Fruit fly (Drosophila melanogaster): ENCODE results near the gene CG12659.
A peak's percentile ranks its signal among the peaks of the same experiment; 100 is the strongest.

The CG12659 gene

DNA sequence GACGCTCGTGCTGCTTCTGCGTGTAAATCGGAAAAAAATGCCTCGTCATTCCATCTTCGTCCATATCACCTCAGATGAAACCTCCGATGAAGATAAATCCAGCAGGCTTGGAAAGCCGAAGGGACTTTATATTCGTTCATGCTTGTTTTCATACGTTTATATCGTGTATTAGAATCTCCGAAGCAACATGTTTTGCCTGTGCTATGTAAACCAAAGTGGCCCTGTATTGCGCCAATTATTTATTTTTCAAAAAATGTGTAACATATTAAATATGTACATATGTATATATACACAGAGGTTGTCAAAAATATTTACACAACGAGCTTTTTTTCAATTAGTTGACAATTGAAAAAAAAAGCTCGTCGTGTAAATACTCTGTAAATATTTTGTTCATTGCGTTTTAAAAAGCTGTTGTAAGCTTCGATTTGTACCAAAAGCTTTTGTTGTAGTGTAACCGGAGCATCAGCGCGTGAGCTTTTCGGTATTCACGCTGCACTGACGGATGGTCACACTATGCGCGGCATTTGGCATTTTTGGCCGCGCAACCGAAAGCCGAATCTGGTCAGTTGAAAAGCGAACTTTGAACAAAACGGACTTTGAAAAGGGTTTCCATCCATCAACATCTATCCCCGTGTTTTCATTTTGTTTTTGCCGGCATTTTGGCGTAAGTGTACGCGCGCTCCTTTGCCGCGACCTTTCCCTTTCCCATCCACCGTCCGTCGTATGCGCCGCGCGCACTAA, 17.6 kb downstream of the CG12659 start, which contains the start of gene CG12065 (continued):
- TF ChIP-seq CG1621 (tag; optimal IDR thresholded peaks at IDR 0.05) (no peak), fd59A (GFP tag; optimal IDR thresholded peaks at IDR 0.05) (no peak), CG34406 (GFP tag; optimal IDR thresholded peaks at IDR 0.05) (no peak), CG3032 (tag; optimal IDR thresholded peaks at IDR 0.05) (no peak), Ets21C (GFP tag; optimal IDR thresholded peaks at IDR 0.05) (no peak), Ets96B (tag; optimal IDR thresholded peaks at IDR 0.05) (no peak), CG6792 (GFP tag; optimal IDR thresholded peaks at IDR 0.05) (peak; percentile 16), CG9139 (GFP tag; optimal IDR thresholded peaks at IDR 0.05) (no peak), vri (GFP tag; optimal IDR thresholded peaks at IDR 0.05) (no peak), ss (GFP tag; optimal IDR thresholded peaks at IDR 0.05) (no peak), OdsH (GFP tag; optimal IDR thresholded peaks at IDR 0.05) (peak; percentile 30), CG15336 (GFP tag; IDR thresholded peaks at IDR 0.05) (peak; percentile 10; the same call in 1 of the 2 replicates), cyc (GFP tag; optimal IDR thresholded peaks at IDR 0.05) (no peak), Gug (GFP tag; IDR thresholded peaks at IDR 0.05) (peak; percentile 27; the same call in 1 of the 2 replicates), CG8632 (GFP tag; optimal IDR thresholded peaks at IDR 0.05) (peak; percentile 21), CG8319 (GFP tag; optimal IDR thresholded peaks at IDR 0.05) (no peak), Lpt (GFP tag; optimal IDR thresholded peaks at IDR 0.05) (no peak), CG6163 (GFP tag; IDR thresholded peaks at IDR 0.05) (peak; percentile 23; the same call in 2 of the 3 replicates), Met (GFP tag; optimal IDR thresholded peaks at IDR 0.05) (peak; percentile 42), svp (GFP tag) (peak; percentile 74), CG3919 (GFP tag; optimal IDR thresholded peaks at IDR 0.05) (no peak), CG10631 (GFP tag; optimal IDR thresholded peaks at IDR 0.05) (no peak), Eip93F (GFP tag; optimal IDR thresholded peaks at IDR 0.05) (no peak), acj6 (GFP tag; optimal IDR thresholded peaks at IDR 0.05) (peak; percentile 44), CG31627 (GFP tag; optimal IDR thresholded peaks at IDR 0.05) (peak; percentile 15), lz (GFP tag; optimal IDR thresholded peaks at IDR 0.05) (no peak), CG6808 (GFP tag; optimal IDR thresholded peaks at IDR 0.05) (no peak), Hr4 (GFP tag; optimal IDR thresholded peaks at IDR 0.05) (peak; percentile 11), CG8119 (GFP tag; IDR thresholded peaks at IDR 0.05) (peak; percentile 26; the same call in 1 of the 3 replicates)

DNA sequence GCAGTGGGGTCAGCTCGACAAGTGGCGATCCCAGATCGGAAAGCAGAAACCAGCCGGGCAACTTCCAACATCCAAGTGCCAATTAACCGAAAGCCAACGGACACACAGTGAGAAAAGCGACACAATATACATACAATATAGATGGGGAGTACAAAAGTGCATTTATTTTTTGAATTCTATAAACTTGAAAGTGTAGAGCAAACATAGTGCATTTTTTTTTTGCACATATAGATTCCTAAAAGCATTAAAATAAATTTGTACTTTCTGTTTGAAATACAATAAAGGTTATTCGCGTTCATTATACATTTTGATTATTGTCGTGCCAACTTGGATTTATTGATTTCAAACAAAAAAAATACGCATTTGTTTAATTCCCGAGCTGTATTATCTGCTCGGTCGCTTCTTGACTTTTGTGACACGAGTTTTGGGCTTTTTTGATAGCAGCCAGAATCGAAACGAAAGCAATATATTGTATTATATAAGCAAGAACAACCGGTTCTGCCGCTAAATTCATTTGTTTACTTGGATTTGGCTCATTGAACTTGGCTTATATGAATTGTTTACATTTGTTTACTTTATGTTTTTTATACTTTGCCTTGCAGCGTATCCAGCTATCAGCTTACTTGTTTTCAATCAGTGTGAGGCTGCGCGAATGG, 18.5 kb downstream of the CG12659 start, which contains the start of gene spirit:
Gene spirit, minus strand, starts transcription at position 655 of the 656 bp plus-strand sequence.
- TF ChIP-seq dac (GFP tag; optimal IDR thresholded peaks at IDR 0.05) = no peak
- 0 out of 3 replicates have a peak, but pooled peaks have one; percentile 31 for TF ChIP-seq CG6163 (GFP tag; IDR thresholded peaks at IDR 0.05)
- TF ChIP-seq vri (GFP tag; optimal IDR thresholded peaks at IDR 0.05) = peak; percentile 63
- TF ChIP-seq lz (GFP tag; optimal IDR thresholded peaks at IDR 0.05) = peak; percentile 36
- TF ChIP-seq Ets96B (tag; optimal IDR thresholded peaks at IDR 0.05) = no peak
- TF ChIP-seq CG16779 (tag; optimal IDR thresholded peaks at IDR 0.05) = no peak
- TF ChIP-seq Hr39 (GFP tag; optimal IDR thresholded peaks at IDR 0.05) = peak; percentile 47
- TF ChIP-seq topi (GFP tag; optimal IDR thresholded peaks at IDR 0.05) = peak; percentile 59
- TF ChIP-seq CG32006 (GFP tag; optimal IDR thresholded peaks at IDR 0.05) = no peak
- TF ChIP-seq cyc (GFP tag; optimal IDR thresholded peaks at IDR 0.05) = peak; percentile 9
- TF ChIP-seq fd59A (GFP tag; optimal IDR thresholded peaks at IDR 0.05) = no peak
- TF ChIP-seq pdm3 (GFP tag; optimal IDR thresholded peaks at IDR 0.05) = no peak
- peak; percentile 34 for TF ChIP-seq OdsH (GFP tag; optimal IDR thresholded peaks at IDR 0.05)
- no peak for TF ChIP-seq Sox14 (GFP tag; optimal IDR thresholded peaks at IDR 0.05)
- no peak for TF ChIP-seq net (GFP tag; optimal IDR thresholded peaks at IDR 0.05)
- TF ChIP-seq Gug (GFP tag; IDR thresholded peaks at IDR 0.05) = no peak
- no peak for TF ChIP-seq salr (GFP tag; optimal IDR thresholded peaks at IDR 0.05)
- TF ChIP-seq Sox15 (GFP tag; optimal IDR thresholded peaks at IDR 0.05) = no peak
- no peak for TF ChIP-seq achi (GFP tag; optimal IDR thresholded peaks at IDR 0.05)
- peak; percentile 49 for TF ChIP-seq Met (GFP tag; optimal IDR thresholded peaks at IDR 0.05)
- TF ChIP-seq CG11762 (GFP tag; optimal IDR thresholded peaks at IDR 0.05; ENCODE audit: insufficient read depth) = no peak
- peak; percentile 17 for TF ChIP-seq CG10631 (GFP tag; optimal IDR thresholded peaks at IDR 0.05)
- peak; percentile 20 for TF ChIP-seq CG31627 (GFP tag; optimal IDR thresholded peaks at IDR 0.05)
- TF ChIP-seq Blimp-1 (GFP tag; optimal IDR thresholded peaks at IDR 0.05) = no peak
- peak; percentile 19; the same call in 1 of the 3 replicates for TF ChIP-seq eg (GFP tag; IDR thresholded peaks at IDR 0.05)
- TF ChIP-seq Hr38 (GFP tag; optimal IDR thresholded peaks at IDR 0.05) = no peak
- TF ChIP-seq CG1621 (tag; optimal IDR thresholded peaks at IDR 0.05) = no peak
- TF ChIP-seq CG8319 (GFP tag; optimal IDR thresholded peaks at IDR 0.05) = no peak
- TF ChIP-seq CG6792 (GFP tag; optimal IDR thresholded peaks at IDR 0.05) = no peak
- peak; percentile 26 for TF ChIP-seq Ets21C (GFP tag; optimal IDR thresholded peaks at IDR 0.05)
- no peak for TF ChIP-seq dsx (GFP tag; optimal IDR thresholded peaks at IDR 0.05; ENCODE audit: poor library complexity, severe bottlenecking)
- TF ChIP-seq Lpt (GFP tag; optimal IDR thresholded peaks at IDR 0.05) = no peak
- peak; percentile 3 for TF ChIP-seq CG6276 (GFP tag; optimal IDR thresholded peaks at IDR 0.05)
